Worm (Caenorhabditis elegans) whole organism, L3 larva: Measurements from ENCODE around the gene F55B11.5.

Experiments used
- nhr-11 ChIP-seq: fragments of 150-350 bp; optimal IDR thresholded peaks from 2 replicates; lab custom pipeline; 2014; ENCODE audit warnings: missing biosample characterization, missing genetic modification characterization
- nhr-12 ChIP-seq: fragments of 150-350 bp; optimal IDR thresholded peaks from 2 replicates; lab custom pipeline; 2014; ENCODE audit warnings: missing biosample characterization, missing genetic modification characterization
- zag-1 ChIP-seq: fragments of 150-350 bp; optimal IDR thresholded peaks from 2 replicates; lab custom pipeline; 2014; ENCODE audit warnings: missing biosample characterization, missing genetic modification characterization

- TF ChIP-seq nhr-11 (tag; lab: Kevin White, UChicago) (no peak), zag-1 (tag; lab: Kevin White, UChicago) (no peak), nhr-12 (no peak)
These were observed 4.3 kb upstream of the F55B11.5 start, which contains the start of gene F55B11.2 for ce11 chrIV:14423194-14423593.
